Fruit fly (Drosophila melanogaster) whole organism, embryonic: ENCODE measurements around the gene CG11672.

Experiments used
- ATbp ChIP-seq: fragments of 200-800 bp; sonication (Bioruptor generic); optimal IDR thresholded peaks from 2 replicates; lab custom pipeline; 2017; ENCODE audit warnings: missing biosample characterization, mild to moderate bottlenecking, missing genetic modification characterization, missing genetic modification reagents
- Asciz ChIP-seq: fragments of 200-800 bp; sonication (Bioruptor generic); optimal IDR thresholded peaks from 2 replicates; lab custom pipeline; 2017; ENCODE audit warnings: missing biosample characterization, mild to moderate bottlenecking, missing genetic modification characterization, missing genetic modification reagents
- B-H1 ChIP-seq: fragments of 200-800 bp; sonication (Bioruptor generic); IDR thresholded peaks from 3 replicates; pipeline ENCODE4 v1.3.6; 2022; ENCODE audit warnings: missing biosample characterization, missing genetic modification characterization
- CG10209 ChIP-seq: fragments of 200-800 bp; sonication (Bioruptor generic); optimal IDR thresholded peaks from 3 replicates; lab custom pipeline; 2017; ENCODE audit warnings: missing biosample characterization, mild to moderate bottlenecking, missing genetic modification characterization, missing genetic modification reagents
- CG10366 ChIP-seq: fragments of 200-800 bp; sonication (Bioruptor generic); IDR thresholded peaks from 2 replicates; pipeline ENCODE4 v1.3.6; 2022; ENCODE audit warnings: missing biosample characterization, missing genetic modification characterization
- CG10431 ChIP-seq: fragments of 200-800 bp; sonication (Bioruptor generic); optimal IDR thresholded peaks from 3 replicates; lab custom pipeline; 2018; ENCODE audit warnings: missing biosample characterization, mild to moderate bottlenecking, missing genetic modification characterization
- CG10979 ChIP-seq: fragments of 200-800 bp; sonication (Bioruptor generic); optimal IDR thresholded peaks from 2 replicates; lab custom pipeline; 2018; ENCODE audit warnings: missing biosample characterization, mild to moderate bottlenecking, missing genetic modification characterization, moderate library complexity
- CG11085 ChIP-seq: fragments of 200-800 bp; sonication (Bioruptor generic); IDR thresholded peaks from 2 replicates; pipeline ENCODE4 v1.3.6; 2022; ENCODE audit warnings: missing biosample characterization, missing genetic modification characterization
- CG11456 ChIP-seq: fragments of 200-800 bp; sonication (Bioruptor generic); IDR thresholded peaks from 3 replicates; pipeline ENCODE4 v1.3.6; 2022; ENCODE audit warnings: missing biosample characterization, missing genetic modification characterization
- CG12659 ChIP-seq: fragments of 200-800 bp; sonication (Bioruptor generic); optimal IDR thresholded peaks from 3 replicates; lab custom pipeline; 2017; ENCODE audit warnings: mild to moderate bottlenecking, missing biosample characterization, missing genetic modification reagents, missing genetic modification characterization
- CG13123 ChIP-seq: fragments of 200-800 bp; sonication (Bioruptor generic); optimal IDR thresholded peaks from 2 replicates; lab custom pipeline; 2016; ENCODE audit warnings: missing biosample characterization, missing genetic modification characterization
- CG13894 ChIP-seq: fragments of 200-800 bp; sonication (Bioruptor generic); optimal IDR thresholded peaks from 3 replicates; lab custom pipeline; 2018; ENCODE audit warnings: missing biosample characterization, mild to moderate bottlenecking, missing genetic modification characterization, moderate library complexity
- CG14667 ChIP-seq: fragments of 200-800 bp; sonication (Bioruptor generic); IDR thresholded peaks from 2 replicates; pipeline ENCODE4 v1.3.6; 2022; ENCODE audit warnings: missing biosample characterization, missing genetic modification characterization
- CG17328 ChIP-seq: fragments of 200-800 bp; sonication (Bioruptor generic); IDR thresholded peaks from 2 replicates; pipeline ENCODE4 v1.3.6; 2022; ENCODE audit warnings: missing biosample characterization, missing genetic modification characterization
- CG17361 ChIP-seq: fragments of 200-800 bp; sonication (Bioruptor generic); IDR thresholded peaks from 3 replicates; pipeline ENCODE4 v1.3.6; 2022; ENCODE audit warnings: missing biosample characterization, missing genetic modification characterization
- CG1832 ChIP-seq: fragments of 200-800 bp; sonication (Bioruptor generic); optimal IDR thresholded peaks from 2 replicates; lab custom pipeline; 2017; ENCODE audit warnings: missing biosample characterization, mild to moderate bottlenecking, missing genetic modification characterization, inconsistent platforms
- CG2120 ChIP-seq: fragments of 200-800 bp; sonication (Bioruptor generic); optimal IDR thresholded peaks from 3 replicates; lab custom pipeline; 2016; ENCODE audit warnings: missing biosample characterization, missing genetic modification characterization
- CG31365 ChIP-seq: fragments of 200-800 bp; sonication (Bioruptor generic); optimal IDR thresholded peaks from 2 replicates; lab custom pipeline; 2018; ENCODE audit warnings: missing biosample characterization, mild to moderate bottlenecking, missing genetic modification characterization
- CG32532 ChIP-seq: fragments of 200-800 bp; sonication (Bioruptor generic); IDR thresholded peaks from 2 replicates; pipeline ENCODE4 v1.3.6; 2022; ENCODE audit warnings: missing biosample characterization, missing genetic modification characterization
- CG32767 ChIP-seq: fragments of 200-800 bp; sonication (Bioruptor generic); IDR thresholded peaks from 2 replicates; pipeline ENCODE4 v1.3.6; 2022; ENCODE audit warnings: missing biosample characterization, missing genetic modification characterization
- CG6272 ChIP-seq: fragments of 200-800 bp; sonication (Bioruptor generic); IDR thresholded peaks from 2 replicates; pipeline ENCODE4 v1.3.6; 2022; ENCODE audit warnings: missing biosample characterization, missing genetic modification characterization
- CG7963 ChIP-seq: fragments of 200-800 bp; sonication (Bioruptor generic); IDR thresholded peaks from 3 replicates; pipeline ENCODE4 v1.3.6; 2022; ENCODE audit warnings: missing biosample characterization, missing genetic modification characterization; ENCODE audit not compliant: partially characterized antibody
- CG7987 ChIP-seq: fragments of 200-800 bp; sonication (Bioruptor generic); optimal IDR thresholded peaks from 2 replicates; lab custom pipeline; 2018; ENCODE audit warnings: missing biosample characterization, mild to moderate bottlenecking, missing genetic modification characterization, moderate library complexity
- CG8924 ChIP-seq: fragments of 200-800 bp; optimal IDR thresholded peaks from 3 replicates; lab custom pipeline; 2019; ENCODE audit warnings: missing biosample characterization, mild to moderate bottlenecking, missing genetic modification characterization, moderate library complexity
- D19B ChIP-seq: fragments of 200-800 bp; sonication (Bioruptor generic); optimal IDR thresholded peaks from 2 replicates; lab custom pipeline; 2017; ENCODE audit warnings: missing biosample characterization, mild to moderate bottlenecking, missing genetic modification characterization
- Dek ChIP-seq: fragments of 200-800 bp; sonication (Bioruptor generic); optimal IDR thresholded peaks from 3 replicates; lab custom pipeline; 2019; ENCODE audit warnings: missing biosample characterization, mild to moderate bottlenecking, missing genetic modification characterization, moderate library complexity
- Hand ChIP-seq: fragments of 200-800 bp; sonication (Bioruptor generic); optimal IDR thresholded peaks from 2 replicates; lab custom pipeline; 2017; ENCODE audit warnings: mild to moderate bottlenecking, missing biosample characterization, missing genetic modification reagents, missing genetic modification characterization
- Hr51 ChIP-seq, 2 experiments: fragments of 200-800 bp; sonication (Bioruptor generic); optimal IDR thresholded peaks; 2 replicates in 1 of 2; 3 replicates in 1 of 2; lab custom pipeline; 2016 to 2018; ENCODE audit warnings: missing biosample characterization in 2 of 2, missing genetic modification characterization in 2 of 2, mild to moderate bottlenecking in 1 of 2, moderate library complexity in 1 of 2
- Jarid2 ChIP-seq: fragments of 200-800 bp; sonication (Bioruptor generic); optimal IDR thresholded peaks from 3 replicates; lab custom pipeline; 2017; ENCODE audit warnings: mild to moderate bottlenecking, missing biosample characterization, missing genetic modification reagents, missing genetic modification characterization
- Nf-YB ChIP-seq: fragments of 200-800 bp; sonication (Bioruptor generic); optimal IDR thresholded peaks from 3 replicates; lab custom pipeline; 2019; ENCODE audit warnings: missing biosample characterization, mild to moderate bottlenecking, missing genetic modification characterization, moderate library complexity
- Opbp ChIP-seq: fragments of 200-800 bp; sonication (Bioruptor generic); IDR thresholded peaks from 3 replicates; pipeline ENCODE4 v1.3.6; 2022; ENCODE audit warnings: missing biosample characterization, missing genetic modification characterization; ENCODE audit not compliant: partially characterized antibody
- Pdp1 ChIP-seq, 2 experiments: fragments of 200-800 bp; sonication (Bioruptor generic); optimal IDR thresholded peaks; 3 replicates each; lab custom pipeline; 2016; ENCODE audit warnings: missing biosample characterization in 2 of 2, missing genetic modification characterization in 2 of 2, mild to moderate bottlenecking in 1 of 2, moderate library complexity in 1 of 2
- al ChIP-seq: fragments of 200-800 bp; sonication (Bioruptor generic); IDR thresholded peaks from 2 replicates; pipeline ENCODE4 v1.3.6; 2022; ENCODE audit warnings: missing biosample characterization, missing genetic modification characterization
- cad ChIP-seq: fragments of >200 bp; optimal IDR thresholded peaks from 2 replicates; lab custom pipeline; 2017; ENCODE audit warnings: missing biosample characterization, missing genetic modification characterization
- cas ChIP-seq: fragments of 200-800 bp; sonication (Bioruptor generic); IDR thresholded peaks from 2 replicates; pipeline ENCODE4 v1.3.6; 2022; ENCODE audit warnings: missing biosample characterization, missing genetic modification characterization
- dm ChIP-seq: fragments of 200-800 bp; sonication (Bioruptor generic); optimal IDR thresholded peaks from 3 replicates; lab custom pipeline; 2016; ENCODE audit warnings: missing biosample characterization, missing genetic modification characterization
- fru ChIP-seq: fragments of >200 bp; optimal IDR thresholded peaks from 2 replicates; lab custom pipeline; 2017
- grau ChIP-seq: fragments of 200-800 bp; optimal IDR thresholded peaks from 3 replicates; lab custom pipeline; 2019; ENCODE audit warnings: missing biosample characterization, mild to moderate bottlenecking, missing genetic modification characterization, moderate library complexity
- hkb ChIP-seq, 2 experiments: fragments of 200-800 bp in 1 of 2; fragments of >200 bp in 1 of 2; sonication (Bioruptor generic) in 1 of 2; IDR thresholded peaks in 1 of 2; optimal IDR thresholded peaks in 1 of 2; 2 replicates each; pipeline versions ENCODE4 v1.3.6 to Lab custom; 2017 to 2022; ENCODE audit warnings: missing biosample characterization in 1 of 2, missing genetic modification characterization in 1 of 2
- inv ChIP-seq: fragments of 200-800 bp; sonication (Bioruptor generic); IDR thresholded peaks from 2 replicates; pipeline ENCODE4 v1.3.6; 2022; ENCODE audit warnings: missing biosample characterization, missing genetic modification characterization; ENCODE audit not compliant: partially characterized antibody
- lov ChIP-seq, 2 experiments: fragments of 200-800 bp in 1 of 2; fragments of >200 bp in 1 of 2; sonication (Bioruptor generic) in 1 of 2; IDR thresholded peaks in 1 of 2; optimal IDR thresholded peaks in 1 of 2; 2 replicates in 1 of 2; 3 replicates in 1 of 2; pipeline versions ENCODE4 v1.3.6 to Lab custom; 2017 to 2022; ENCODE audit warnings: missing biosample characterization in 1 of 2, missing genetic modification characterization in 1 of 2
- org-1 ChIP-seq: fragments of 200-800 bp; sonication (Bioruptor generic); optimal IDR thresholded peaks from 2 replicates; lab custom pipeline; 2017; ENCODE audit warnings: missing biosample characterization, missing genetic modification characterization
- row ChIP-seq: fragments of 200-800 bp; sonication (Bioruptor generic); IDR thresholded peaks from 3 replicates; pipeline ENCODE4 v1.3.6; 2022; ENCODE audit warnings: missing biosample characterization, missing genetic modification characterization
- sens ChIP-seq: fragments of 200-800 bp; sonication (Bioruptor generic); peaks from one replicate; lab custom pipeline; 2016; ENCODE audit warnings: missing biosample characterization, missing genetic modification characterization
- shn ChIP-seq: fragments of 200-800 bp; sonication (Bioruptor generic); optimal IDR thresholded peaks from 3 replicates; lab custom pipeline; 2016; ENCODE audit warnings: missing biosample characterization, missing genetic modification characterization
- slou ChIP-seq: fragments of 200-800 bp; sonication (Bioruptor generic); optimal IDR thresholded peaks from 3 replicates; lab custom pipeline; 2016; ENCODE audit warnings: missing biosample characterization, missing genetic modification characterization
- stwl ChIP-seq: fragments of 200-800 bp; sonication (Bioruptor generic); optimal IDR thresholded peaks from 3 replicates; lab custom pipeline; 2018; ENCODE audit warnings: missing biosample characterization, mild to moderate bottlenecking, missing genetic modification characterization, moderate library complexity
- tll ChIP-seq, 2 experiments: fragments of 200-800 bp in 1 of 2; fragments of >200 bp in 1 of 2; sonication (Bioruptor generic) in 1 of 2; optimal IDR thresholded peaks; 2 replicates each; lab custom pipeline; 2017 to 2019; ENCODE audit warnings: missing biosample characterization in 2 of 2, missing genetic modification characterization in 2 of 2, mild to moderate bottlenecking in 1 of 2, moderate library complexity in 1 of 2

The CG11672 gene

DNA sequence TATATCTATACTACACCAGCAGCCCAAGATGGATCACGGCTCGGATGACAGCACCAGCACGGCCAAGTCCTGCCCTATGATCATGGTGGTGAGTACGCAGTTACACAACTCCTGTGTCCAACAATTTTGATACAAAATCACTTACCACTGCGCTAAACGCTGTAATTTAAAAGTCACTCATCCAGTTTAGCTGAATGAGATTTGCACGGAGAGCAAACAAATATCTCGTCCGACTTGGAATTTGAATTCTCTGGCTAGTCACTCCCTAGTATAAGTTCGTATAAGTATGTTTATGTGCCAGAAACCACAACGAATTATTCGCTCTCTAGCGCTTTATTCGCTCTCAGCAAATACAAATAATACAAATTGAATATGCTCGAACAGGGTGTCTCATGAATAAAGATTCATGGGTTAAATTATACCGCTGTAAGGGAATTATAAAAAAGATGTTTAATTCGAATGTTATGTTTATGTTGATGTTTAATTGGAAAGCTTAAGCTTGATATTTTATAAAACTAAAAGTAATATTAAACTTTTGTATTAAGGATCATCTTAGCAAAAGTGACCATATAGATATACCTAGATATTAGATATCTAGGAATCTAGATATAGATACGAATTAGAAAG, 27.4 kb upstream of the CG11672 start (continued):
- TF ChIP-seq CG11085 (GFP tag; lab: Robert Waterston, UW) (no peak), CG10431 (GFP tag; lab: Kevin White, UChicago) (no peak), Dek (tag; lab: Kevin White, UChicago) (peak; percentile 33), row (GFP tag; lab: Robert Waterston, UW) (peak; percentile 47; the same call in 1 of the 3 replicates), CG11456 (GFP tag; lab: Robert Waterston, UW) (no peak), CG13123 (GFP tag; lab: Kevin White, UChicago) (no peak), al (GFP tag; lab: Robert Waterston, UW) (no peak), grau (tag; lab: Kevin White, UChicago) (peak; percentile 49), inv (no peak), Hr51 (GFP tag; optimal IDR thresholded peaks at IDR 0.05; lab: Kevin White, UChicago) (no peak), dm (GFP tag; lab: Kevin White, UChicago) (no peak), shn (GFP tag; lab: Kevin White, UChicago) (no peak), ATbp (GFP tag; lab: Kevin White, UChicago) (no peak), cad (no peak), sens (GFP tag; lab: Kevin White, UChicago) (peak; percentile 72), CG2120 (GFP tag; lab: Kevin White, UChicago) (peak; percentile 61), CG10979 (tag; lab: Kevin White, UChicago) (no peak), fru (lab: Kevin White, UChicago) (no peak), Hand (GFP tag; lab: Kevin White, UChicago) (peak; percentile 1), slou (no peak), B-H1 (no peak), CG14667 (GFP tag; lab: Robert Waterston, UW) (no peak), CG32767 (GFP tag; lab: Robert Waterston, UW) (no peak), CG17361 (GFP tag; lab: Robert Waterston, UW) (no peak), CG12659 (GFP tag; lab: Kevin White, UChicago) (peak; percentile 12), tll (GFP tag; optimal IDR thresholded peaks at IDR 0.05; lab: Kevin White, UChicago) (no peak), Opbp (0 out of 3 replicates have a peak, but pooled peaks have one; percentile 25), CG32532 (GFP tag; lab: Robert Waterston, UW) (peak; percentile 48; the same call in 1 of the 2 replicates), CG6272 (GFP tag; lab: Robert Waterston, UW) (no peak), Pdp1 (GFP tag; optimal IDR thresholded peaks at IDR 0.05; lab: Kevin White, UChicago) (peak in 1 of 2 experiments; percentile 69), Asciz (GFP tag; lab: Kevin White, UChicago) (peak; percentile 26), cas (no peak), Nf-YB (no peak), CG13894 (tag; lab: Kevin White, UChicago) (no peak), CG17328 (GFP tag; lab: Robert Waterston, UW) (no peak), lov (optimal IDR thresholded peaks at IDR 0.05; lab: Kevin White, UChicago) (no peak), lov (GFP tag; IDR thresholded peaks at IDR 0.05; lab: Robert Waterston, UW) (no peak), CG1832 (no peak), CG7987 (GFP tag; lab: Kevin White, UChicago) (no peak), stwl (no peak), Jarid2 (GFP tag; lab: Kevin White, UChicago) (peak; percentile 47), org-1 (GFP tag; lab: Kevin White, UChicago) (no peak), CG10209 (GFP tag; lab: Kevin White, UChicago) (peak; percentile 18), hkb (optimal IDR thresholded peaks at IDR 0.05; lab: Kevin White, UChicago) (no peak), hkb (GFP tag; IDR thresholded peaks at IDR 0.05; lab: Robert Waterston, UW) (peak; percentile 15; the same call in 1 of the 2 replicates), CG10366 (GFP tag; lab: Robert Waterston, UW) (peak; percentile 68), CG7963 (GFP tag; lab: Robert Waterston, UW) (no peak), D19B (GFP tag; lab: Kevin White, UChicago) (no peak), CG31365 (peak; percentile 6), CG8924 (peak; percentile 25)
